Fruit fly (Drosophila melanogaster): ENCODE measurements around the gene Wdr82.

The Wdr82 gene

dm6 chr2L:8365701-8366643 is 8.3 kb upstream of the Wdr82 start, which contains the start of gene Pp2A-29B (continued):
- TF ChIP-seq CG12391 (tag; optimal IDR thresholded peaks at IDR 0.05) (peak; percentile 54), hth (optimal IDR thresholded peaks at IDR 0.05) (no peak), Rx (GFP tag; IDR thresholded peaks at IDR 0.05) (no peak), Ets97D (GFP tag; optimal IDR thresholded peaks at IDR 0.05) (peak; percentile 31), sr (GFP tag; IDR thresholded peaks at IDR 0.05) (no peak), Nf-YB (GFP tag; optimal IDR thresholded peaks at IDR 0.05) (no peak), CG11398 (GFP tag; optimal IDR thresholded peaks at IDR 0.05) (no peak), CG3838 (GFP tag; optimal IDR thresholded peaks at IDR 0.05) (no peak), CG1602 (GFP tag; optimal IDR thresholded peaks at IDR 0.05) (no peak), CG10147 (GFP tag; optimal IDR thresholded peaks at IDR 0.05) (no peak), nau (GFP tag; optimal IDR thresholded peaks at IDR 0.05) (no peak), row (GFP tag; IDR thresholded peaks at IDR 0.05) (peak; percentile 85), CG33213 (GFP tag; optimal IDR thresholded peaks at IDR 0.05) (no peak), CG7839 (tag; optimal IDR thresholded peaks at IDR 0.05) (peak; percentile 25), CG17802 (tag; optimal IDR thresholded peaks at IDR 0.05) (no peak), Hmr (GFP tag; optimal IDR thresholded peaks at IDR 0.05) (peak; percentile 4), ERR (GFP tag; optimal IDR thresholded peaks at IDR 0.05) (no peak), gcm2 (GFP tag; optimal IDR thresholded peaks at IDR 0.05) (no peak), BtbVII (GFP tag; optimal IDR thresholded peaks at IDR 0.05) (no peak), CG8388 (GFP tag; optimal IDR thresholded peaks at IDR 0.05) (no peak), slou (GFP tag; optimal IDR thresholded peaks at IDR 0.05) (peak; percentile 59), tx (GFP tag; optimal IDR thresholded peaks at IDR 0.05) (no peak), Fer2 (tag; optimal IDR thresholded peaks at IDR 0.05) (no peak), Dll (GFP tag; IDR thresholded peaks at IDR 0.05; ENCODE audit: partially characterized antibody) (peak; percentile 100), CG4820 (GFP tag; optimal IDR thresholded peaks at IDR 0.05) (no peak), Poxn (GFP tag; IDR thresholded peaks at IDR 0.05) (no peak), CG14014 (GFP tag; IDR thresholded peaks at IDR 0.05) (no peak), CG18262 (tag; optimal IDR thresholded peaks at IDR 0.05) (peak; percentile 45), Antp (GFP tag; optimal IDR thresholded peaks at IDR 0.05) (no peak), fru (optimal IDR thresholded peaks at IDR 0.05) (no peak), fu2 (GFP tag; optimal IDR thresholded peaks at IDR 0.05) (no peak), CG16863 (GFP tag; optimal IDR thresholded peaks at IDR 0.05) (no peak), cato (GFP tag; optimal IDR thresholded peaks at IDR 0.05; ENCODE audit: borderline replicate concordance) (no peak), CG12155 (GFP tag; optimal IDR thresholded peaks at IDR 0.05) (peak; percentile 16), CG31365 (tag; optimal IDR thresholded peaks at IDR 0.05) (no peak), mld (GFP tag; IDR thresholded peaks at IDR 0.05; ENCODE audit: partially characterized antibody) (peak; percentile 94), Bdp1 (GFP tag; optimal IDR thresholded peaks at IDR 0.05) (no peak), Ssrp (tag; optimal IDR thresholded peaks at IDR 0.05) (no peak), trh (GFP tag; optimal IDR thresholded peaks at IDR 0.05) (no peak), otp (GFP tag; IDR thresholded peaks at IDR 0.05) (no peak), CG34376 (GFP tag; optimal IDR thresholded peaks at IDR 0.05) (peak; percentile 21), CG7357 (GFP tag; IDR thresholded peaks at IDR 0.05) (no peak), Optix (GFP tag; IDR thresholded peaks at IDR 0.05) (no peak), MESR4 (GFP tag; optimal IDR thresholded peaks at IDR 0.05) (peak; percentile 87), CG1603 (tag; optimal IDR thresholded peaks at IDR 0.05) (no peak), Hmx (GFP tag; optimal IDR thresholded peaks at IDR 0.05) (no peak), CG32772 (GFP tag; IDR thresholded peaks at IDR 0.05) (no peak), CG15269 (tag; optimal IDR thresholded peaks at IDR 0.05) (peak; percentile 9), CG10979 (tag; optimal IDR thresholded peaks at IDR 0.05) (no peak), trem (tag; optimal IDR thresholded peaks at IDR 0.05) (peak; percentile 80)

Measured in whole organism, embryonic.